Worm (Caenorhabditis elegans) whole organism, L2 larva: ENCODE data around the gene C47A10.16.

ENCODE experiments used
- ZK546.5 ChIP-seq: sonication (generic microtip); optimal IDR thresholded peaks from 2 replicates; lab custom pipeline; 2017; ENCODE audit warnings: missing biosample characterization, missing genetic modification characterization
- ama-1 ChIP-seq: fragments of 150-350 bp; optimal IDR thresholded peaks from 2 replicates; lab custom pipeline; 2018; ENCODE audit warnings: inconsistent platforms
- elt-3 ChIP-seq: sonication (generic microtip); optimal IDR thresholded peaks from 2 replicates; lab custom pipeline; 2017; ENCODE audit warnings: missing biosample characterization, missing genetic modification characterization
- lsy-2 ChIP-seq, 2 experiments: fragments of 150-350 bp in 1 of 2; sonication (generic microtip) in 1 of 2; optimal IDR thresholded peaks; 2 replicates each; lab custom pipeline; 2014 to 2017; ENCODE audit warnings: missing biosample characterization in 2 of 2, missing genetic modification characterization in 2 of 2
- nhr-10 ChIP-seq: sonication (generic microtip); optimal IDR thresholded peaks from 2 replicates; lab custom pipeline; 2017; ENCODE audit warnings: missing biosample characterization, missing genetic modification characterization
- nhr-237 ChIP-seq: fragments of 150-350 bp; optimal IDR thresholded peaks from 2 replicates; lab custom pipeline; 2014; ENCODE audit warnings: missing biosample characterization, missing genetic modification characterization
- nhr-6 ChIP-seq: fragments of 150-350 bp; optimal IDR thresholded peaks from 2 replicates; lab custom pipeline; 2014; ENCODE audit warnings: missing biosample characterization, missing genetic modification characterization
- peb-1 ChIP-seq: fragments of 150-350 bp; optimal IDR thresholded peaks from 2 replicates; lab custom pipeline; 2014; ENCODE audit warnings: missing biosample characterization, missing genetic modification characterization
- snpc-4 ChIP-seq: fragments of 150-350 bp; optimal IDR thresholded peaks from 2 replicates; lab custom pipeline; 2014; ENCODE audit warnings: missing biosample characterization, missing genetic modification characterization
- unc-62 ChIP-seq: fragments of 150-350 bp; optimal IDR thresholded peaks from 2 replicates; lab custom pipeline; 2014; ENCODE audit warnings: missing biosample characterization, missing genetic modification reagents, missing genetic modification characterization

DNA sequence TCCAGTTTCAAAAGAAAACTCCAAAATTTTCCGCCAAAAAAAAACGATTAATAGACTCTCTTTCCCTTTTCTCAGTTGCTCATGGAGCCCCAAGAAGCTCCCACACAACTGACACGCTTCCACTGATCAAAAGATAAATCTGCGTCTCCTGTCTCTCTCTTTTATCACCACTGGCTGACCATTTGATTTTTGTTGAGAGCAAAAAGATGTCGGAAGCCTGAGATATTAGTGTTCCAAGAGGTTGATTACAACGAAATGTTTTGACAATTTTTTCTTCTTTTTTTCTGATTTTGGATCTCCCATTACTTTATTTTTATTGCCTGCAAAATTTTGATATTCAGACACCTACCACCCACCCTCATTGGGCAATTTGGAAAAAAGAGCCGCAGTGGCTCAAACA is 32.5 kb downstream of the C47A10.16 start, which contains the start of gene twk-42:
- TF ChIP-seq elt-3 (tag; lab: Kevin White, UChicago), result no peak
- TF ChIP-seq peb-1 (tag; lab: Kevin White, UChicago), result no peak
- TF ChIP-seq unc-62 (GFP tag; lab: Kevin White, UChicago), result no peak
- TF ChIP-seq snpc-4, result no peak
- TF ChIP-seq nhr-237, result no peak
- TF ChIP-seq nhr-6, result no peak
- no peak for TF ChIP-seq lsy-2 (tag; optimal IDR thresholded peaks at IDR 0.05; lab: Kevin White, UChicago)
- TF ChIP-seq nhr-10 (tag; lab: Kevin White, UChicago), result no peak
- no peak for TF ChIP-seq ZK546.5
- no peak for TF ChIP-seq ama-1 (lab: Kevin White, UChicago)
